1 fruit fly cellular context compared by ENCODE assay signal in genomic region chr3L:22835144-22835964, dm6.
TF ChIP-seq lines count a peak whose summit lies in the region.

jim (minus strand) TSS chr3L:22835194.

TF ChIP-seq in whole organism, embryonic, 481 proteins besides CTCF, POLR2A, EP300 and RAD21 (continued from another document):
- TF ChIP-seq z (GFP tag; IDR thresholded peaks at IDR 0.05; lab: Robert Waterston, UW) = 0 out of 3 replicates have a peak, but pooled peaks have one; percentile 12
- no peak for TF ChIP-seq CG11696 (GFP tag; IDR thresholded peaks at IDR 0.05; lab: Robert Waterston, UW)
- TF ChIP-seq CG11695 (GFP tag; IDR thresholded peaks at IDR 0.05; lab: Robert Waterston, UW) = 0 out of 3 replicates have a peak, but pooled peaks have one; percentile 8
- TF ChIP-seq CG11456 (GFP tag; IDR thresholded peaks at IDR 0.05; lab: Robert Waterston, UW) = 0 out of 3 replicates have a peak, but pooled peaks have one; percentile 14
- TF ChIP-seq CG17361 (GFP tag; IDR thresholded peaks at IDR 0.05; lab: Robert Waterston, UW) = no peak
- TF ChIP-seq cad (GFP tag; optimal IDR thresholded peaks at IDR 0.05; lab: Kevin White, UChicago) = no peak
- no peak for TF ChIP-seq ac (GFP tag; optimal IDR thresholded peaks at IDR 0.05; lab: Kevin White, UChicago)
- TF ChIP-seq nom (GFP tag; optimal IDR thresholded peaks at IDR 0.05; lab: Kevin White, UChicago) = peak; percentile 79
- no peak for TF ChIP-seq CG10431 (GFP tag; optimal IDR thresholded peaks at IDR 0.05; lab: Kevin White, UChicago)
- no peak for TF ChIP-seq oc (tag; optimal IDR thresholded peaks at IDR 0.05; lab: Kevin White, UChicago)
- TF ChIP-seq CG15269 (tag; optimal IDR thresholded peaks at IDR 0.05; lab: Kevin White, UChicago) = no peak
- peak; percentile 71 for TF ChIP-seq vvl (GFP tag; IDR thresholded peaks at IDR 0.05; lab: Robert Waterston, UW)
- peak; percentile 91 for TF ChIP-seq CG12155 (GFP tag; optimal IDR thresholded peaks at IDR 0.05; lab: Kevin White, UChicago)
- TF ChIP-seq CG8359 (GFP tag; optimal IDR thresholded peaks at IDR 0.05; lab: Kevin White, UChicago; ENCODE audit: borderline replicate concordance) = no peak
- TF ChIP-seq CG3281 (GFP tag; optimal IDR thresholded peaks at IDR 0.05; lab: Kevin White, UChicago) = no peak
- no peak for TF ChIP-seq CG10209 (GFP tag; optimal IDR thresholded peaks at IDR 0.05; lab: Kevin White, UChicago)
- TF ChIP-seq lov (optimal IDR thresholded peaks at IDR 0.05; lab: Kevin White, UChicago) = no peak
- no peak for TF ChIP-seq lov (GFP tag; IDR thresholded peaks at IDR 0.05; lab: Robert Waterston, UW)
- TF ChIP-seq slou (GFP tag; optimal IDR thresholded peaks at IDR 0.05; lab: Kevin White, UChicago) = no peak
- no peak for TF ChIP-seq pb (GFP tag; optimal IDR thresholded peaks at IDR 0.05; lab: Kevin White, UChicago)
- TF ChIP-seq Taf1 (GFP tag; IDR thresholded peaks at IDR 0.05; lab: Robert Waterston, UW) = no peak
- peak; percentile 78 for TF ChIP-seq sug (tag; optimal IDR thresholded peaks at IDR 0.05; lab: Kevin White, UChicago)
- no peak for TF ChIP-seq Atf-2 (GFP tag; optimal IDR thresholded peaks at IDR 0.05; lab: Kevin White, UChicago)
- no peak for TF ChIP-seq CG9727 (GFP tag; optimal IDR thresholded peaks at IDR 0.05; lab: Kevin White, UChicago)
- TF ChIP-seq tap (tag; optimal IDR thresholded peaks at IDR 0.05; lab: Kevin White, UChicago) = no peak
- TF ChIP-seq org-1 (GFP tag; optimal IDR thresholded peaks at IDR 0.05; lab: Kevin White, UChicago) = no peak
- TF ChIP-seq esg (GFP tag; conservative IDR thresholded peaks at IDR 0.05; lab: Robert Waterston, UW) = no peak
- TF ChIP-seq Lhr (GFP tag; optimal IDR thresholded peaks at IDR 0.05; lab: Kevin White, UChicago) = no peak
- no peak; the same call in 1 of the 2 replicates for TF ChIP-seq ttk (GFP tag; IDR thresholded peaks at IDR 0.05; lab: Robert Waterston, UW)
- no peak for TF ChIP-seq ems (GFP tag; optimal IDR thresholded peaks at IDR 0.05; lab: Kevin White, UChicago)
- peak; percentile 37 for TF ChIP-seq CG6765 (GFP tag; optimal IDR thresholded peaks at IDR 0.05; lab: Kevin White, UChicago)
- TF ChIP-seq mld (GFP tag; IDR thresholded peaks at IDR 0.05; lab: Robert Waterston, UW; ENCODE audit: partially characterized antibody) = no peak
- no peak for TF ChIP-seq CG10321 (GFP tag; IDR thresholded peaks at IDR 0.05; lab: Robert Waterston, UW)
- no peak for TF ChIP-seq crc (GFP tag; optimal IDR thresholded peaks at IDR 0.05; lab: Kevin White, UChicago)
- TF ChIP-seq CG18476 (GFP tag; optimal IDR thresholded peaks at IDR 0.05; lab: Kevin White, UChicago) = no peak
- TF ChIP-seq Dad (GFP tag; optimal IDR thresholded peaks at IDR 0.05; lab: Kevin White, UChicago) = no peak
- TF ChIP-seq dan (GFP tag; IDR thresholded peaks at IDR 0.05; lab: Robert Waterston, UW) = no peak
- TF ChIP-seq CG2678 (tag; optimal IDR thresholded peaks at IDR 0.05; lab: Kevin White, UChicago) = no peak
- no peak for TF ChIP-seq dmrt99B (tag; optimal IDR thresholded peaks at IDR 0.05; lab: Kevin White, UChicago)
- TF ChIP-seq Xbp1 (GFP tag; optimal IDR thresholded peaks at IDR 0.05; lab: Kevin White, UChicago) = no peak
- no peak for TF ChIP-seq CG17359 (tag; optimal IDR thresholded peaks at IDR 0.05; lab: Kevin White, UChicago)
- no peak for TF ChIP-seq al (GFP tag; IDR thresholded peaks at IDR 0.05; lab: Robert Waterston, UW)
- no peak for TF ChIP-seq CG14441 (GFP tag; IDR thresholded peaks at IDR 0.05; lab: Robert Waterston, UW)
- TF ChIP-seq CG31388 (GFP tag; optimal IDR thresholded peaks at IDR 0.05; lab: Kevin White, UChicago) = no peak
- TF ChIP-seq Mes4 (GFP tag; optimal IDR thresholded peaks at IDR 0.05; lab: Kevin White, UChicago) = no peak
- no peak for TF ChIP-seq sens-2 (GFP tag; IDR thresholded peaks at IDR 0.05; lab: Robert Waterston, UW)
- TF ChIP-seq CG30403 (GFP tag; optimal IDR thresholded peaks at IDR 0.05; lab: Kevin White, UChicago) = no peak
- TF ChIP-seq CG2875 (GFP tag; optimal IDR thresholded peaks at IDR 0.05; lab: Kevin White, UChicago) = no peak
- no peak for TF ChIP-seq peb (GFP tag; IDR thresholded peaks at IDR 0.05; lab: Robert Waterston, UW)
- TF ChIP-seq ssp (GFP tag; IDR thresholded peaks at IDR 0.05; lab: Robert Waterston, UW) = no peak
- no peak for TF ChIP-seq CG10565 (GFP tag; optimal IDR thresholded peaks at IDR 0.05; lab: Kevin White, UChicago)
- no peak for TF ChIP-seq br (optimal IDR thresholded peaks at IDR 0.05; lab: Kevin White, UChicago)
- TF ChIP-seq CG4404 (GFP tag; IDR thresholded peaks at IDR 0.05; lab: Robert Waterston, UW) = no peak
- no peak for TF ChIP-seq CG31365 (tag; optimal IDR thresholded peaks at IDR 0.05; lab: Kevin White, UChicago)
- TF ChIP-seq bigmax (GFP tag; optimal IDR thresholded peaks at IDR 0.05; lab: Kevin White, UChicago) = no peak
- peak; percentile 52; the same call in 1 of the 3 replicates for TF ChIP-seq Aef1 (GFP tag; IDR thresholded peaks at IDR 0.05; lab: Robert Waterston, UW)
- TF ChIP-seq CG7556 (GFP tag; optimal IDR thresholded peaks at IDR 0.05; lab: Kevin White, UChicago) = no peak
- no peak for TF ChIP-seq CG8281 (tag; optimal IDR thresholded peaks at IDR 0.05; lab: Kevin White, UChicago)
- TF ChIP-seq pnt (GFP tag; optimal IDR thresholded peaks at IDR 0.05; lab: Kevin White, UChicago) = no peak
- TF ChIP-seq pzg (GFP tag; optimal IDR thresholded peaks at IDR 0.05; lab: Kevin White, UChicago) = no peak
- no peak for TF ChIP-seq CG33213 (GFP tag; optimal IDR thresholded peaks at IDR 0.05; lab: Kevin White, UChicago)
- TF ChIP-seq Fer3 (tag; optimal IDR thresholded peaks at IDR 0.05; lab: Kevin White, UChicago) = no peak
- no peak for TF ChIP-seq CG10462 (GFP tag; optimal IDR thresholded peaks at IDR 0.05; lab: Kevin White, UChicago)
- no peak for TF ChIP-seq CG2889 (GFP tag; IDR thresholded peaks at IDR 0.05; lab: Robert Waterston, UW)
- TF ChIP-seq kay (GFP tag; optimal IDR thresholded peaks at IDR 0.05; lab: Kevin White, UChicago) = no peak
- no peak for TF ChIP-seq CG10274 (GFP tag; optimal IDR thresholded peaks at IDR 0.05; lab: Kevin White, UChicago)
- TF ChIP-seq Doc2 (GFP tag; IDR thresholded peaks at IDR 0.05; lab: Robert Waterston, UW) = no peak
- no peak for TF ChIP-seq Awh (GFP tag; IDR thresholded peaks at IDR 0.05; lab: Robert Waterston, UW)
- TF ChIP-seq CG14050 (GFP tag; IDR thresholded peaks at IDR 0.05; lab: Robert Waterston, UW) = no peak; the same call in 2 of the 3 replicates
- TF ChIP-seq CG11093 (GFP tag; IDR thresholded peaks at IDR 0.05; lab: Robert Waterston, UW) = no peak
- peak; percentile 66; the same call in 1 of the 3 replicates for TF ChIP-seq CG34224 (GFP tag; IDR thresholded peaks at IDR 0.05; lab: Robert Waterston, UW; ENCODE audit: partially characterized antibody)
- TF ChIP-seq Ada2b (GFP tag; IDR thresholded peaks at IDR 0.05; lab: Robert Waterston, UW) = no peak
- TF ChIP-seq Optix (GFP tag; IDR thresholded peaks at IDR 0.05; lab: Robert Waterston, UW) = no peak
- peak; percentile 27 for TF ChIP-seq ewg (GFP tag; optimal IDR thresholded peaks at IDR 0.05; lab: Kevin White, UChicago)
- TF ChIP-seq CG11247 (GFP tag; IDR thresholded peaks at IDR 0.05; lab: Robert Waterston, UW) = no peak; the same call in 1 of the 2 replicates
- TF ChIP-seq CG43689 (GFP tag; IDR thresholded peaks at IDR 0.05; lab: Robert Waterston, UW) = no peak
- TF ChIP-seq CG15696 (tag; optimal IDR thresholded peaks at IDR 0.05; lab: Kevin White, UChicago) = no peak
- no peak for TF ChIP-seq Ets65A (GFP tag; lab: Kevin White, UChicago)
- TF ChIP-seq sima (GFP tag; optimal IDR thresholded peaks at IDR 0.05; lab: Kevin White, UChicago) = no peak
- no peak for TF ChIP-seq CG18764 (GFP tag; optimal IDR thresholded peaks at IDR 0.05; lab: Kevin White, UChicago)
- TF ChIP-seq nerfin-2 (GFP tag; IDR thresholded peaks at IDR 0.05; lab: Robert Waterston, UW; ENCODE audit: partially characterized antibody) = no peak
- TF ChIP-seq zfh2 (GFP tag; optimal IDR thresholded peaks at IDR 0.05; lab: Kevin White, UChicago) = peak; percentile 11
- TF ChIP-seq prd (optimal IDR thresholded peaks at IDR 0.05; lab: Kevin White, UChicago) = no peak
- no peak for TF ChIP-seq prd (GFP tag; IDR thresholded peaks at IDR 0.05; lab: Robert Waterston, UW)
- no peak for TF ChIP-seq her (GFP tag; optimal IDR thresholded peaks at IDR 0.05; lab: Kevin White, UChicago)
- no peak for TF ChIP-seq nmo (GFP tag; optimal IDR thresholded peaks at IDR 0.05; lab: Kevin White, UChicago)
- TF ChIP-seq kni (GFP tag; optimal IDR thresholded peaks at IDR 0.05; lab: Kevin White, UChicago) = no peak
- TF ChIP-seq Eip74EF (GFP tag; optimal IDR thresholded peaks at IDR 0.05; lab: Kevin White, UChicago) = no peak
- TF ChIP-seq CG34376 (GFP tag; optimal IDR thresholded peaks at IDR 0.05; lab: Kevin White, UChicago) = peak; percentile 13
- no peak for TF ChIP-seq H15 (GFP tag; IDR thresholded peaks at IDR 0.05; lab: Robert Waterston, UW)
- no peak for TF ChIP-seq MTF-1 (GFP tag; optimal IDR thresholded peaks at IDR 0.05; lab: Kevin White, UChicago; ENCODE audit: borderline replicate concordance)
- TF ChIP-seq Six4 (GFP tag; optimal IDR thresholded peaks at IDR 0.05; lab: Kevin White, UChicago) = no peak
- TF ChIP-seq sob (GFP tag; IDR thresholded peaks at IDR 0.05; lab: Robert Waterston, UW) = no peak
- TF ChIP-seq CG13287 (GFP tag; IDR thresholded peaks at IDR 0.05; lab: Robert Waterston, UW; ENCODE audit: partially characterized antibody) = peak; percentile 65
- peak; percentile 77 for TF ChIP-seq Med (GFP tag; lab: Kevin White, UChicago)
